Worm (Caenorhabditis elegans) whole organism, L4 larva: ENCODE results near the gene C47G2.3.

Experiments used
- F10B5.3 ChIP-seq: sonication (generic microtip); optimal IDR thresholded peaks from 2 replicates; lab custom pipeline; 2016; ENCODE audit warnings: mild to moderate bottlenecking, missing genetic modification characterization, missing compliant biosample characterization
- T26A8.4 ChIP-seq: fragments of 200-800 bp; sonication (Bioruptor generic); IDR thresholded peaks from 2 replicates; pipeline ENCODE4 v1.3.6; 2022; ENCODE audit warnings: missing genetic modification characterization, missing compliant biosample characterization
- Y48G9A.11 ChIP-seq: fragments of 200-800 bp; sonication (Bioruptor generic); IDR thresholded peaks from 2 replicates; pipeline ENCODE4 v1.3.6; 2022; ENCODE audit warnings: missing genetic modification reagents, missing genetic modification characterization, missing compliant biosample characterization
- ZK546.5 ChIP-seq, 2 experiments: sonication (generic microtip); optimal IDR thresholded peaks; 2 replicates each; lab custom pipeline; 2017; ENCODE audit warnings: missing biosample characterization in 2 of 2, missing genetic modification characterization in 2 of 2
- aha-1 ChIP-seq: fragments of 150-350 bp; peaks from one replicate; lab custom pipeline; 2014; ENCODE audit warnings: missing biosample characterization, missing genetic modification characterization
- ama-1 ChIP-seq: fragments of 150-350 bp; optimal IDR thresholded peaks from 2 replicates; lab custom pipeline; 2014; ENCODE audit warnings: inconsistent platforms, mixed read lengths
- ceh-32 ChIP-seq: sonication (generic microtip); optimal IDR thresholded peaks from 2 replicates; lab custom pipeline; 2016; ENCODE audit warnings: mild to moderate bottlenecking, missing genetic modification characterization, missing compliant biosample characterization; ENCODE audit not compliant: poor library complexity
- ceh-82 ChIP-seq: sonication (generic microtip); optimal IDR thresholded peaks from 2 replicates; lab custom pipeline; 2017; ENCODE audit warnings: missing biosample characterization, missing genetic modification characterization
- ces-1 ChIP-seq: fragments of 150-350 bp; sonication (generic microtip); optimal IDR thresholded peaks from 4 replicates; lab custom pipeline; 2014; ENCODE audit warnings: missing biosample characterization, missing genetic modification reagents, missing genetic modification characterization
- cey-2 ChIP-seq: sonication (generic microtip); optimal IDR thresholded peaks from 3 replicates; lab custom pipeline; 2017; ENCODE audit warnings: missing genetic modification characterization, mild to moderate bottlenecking, missing compliant biosample characterization, antibody characterized with exemption, borderline replicate concordance; ENCODE audit not compliant: insufficient read depth
- ctbp-1 ChIP-seq: fragments of 200-800 bp; sonication (Bioruptor generic); IDR thresholded peaks from 2 replicates; pipeline ENCODE4 v1.3.6; 2022; ENCODE audit warnings: missing genetic modification reagents, missing genetic modification characterization, missing compliant biosample characterization
- dmd-6 ChIP-seq: fragments of 200-800 bp; sonication (Bioruptor generic); IDR thresholded peaks from 2 replicates; pipeline ENCODE4 v1.3.6; 2022; ENCODE audit warnings: missing genetic modification reagents, missing genetic modification characterization, missing compliant biosample characterization
- egl-27 ChIP-seq: sonication (generic microtip); optimal IDR thresholded peaks from 3 replicates; lab custom pipeline; 2017; ENCODE audit warnings: missing biosample characterization, missing genetic modification reagents, missing genetic modification characterization
- fkh-10 ChIP-seq: fragments of 150-350 bp; optimal IDR thresholded peaks from 2 replicates; lab custom pipeline; 2014; ENCODE audit warnings: missing biosample characterization, missing genetic modification reagents, missing genetic modification characterization
- gei-8 ChIP-seq: fragments of 200-800 bp; sonication (Bioruptor generic); optimal IDR thresholded peaks from 2 replicates; lab custom pipeline; 2018; ENCODE audit warnings: mild to moderate bottlenecking, missing genetic modification characterization, missing compliant biosample characterization
- hif-1 ChIP-seq, 2 experiments: sonication (generic microtip); optimal IDR thresholded peaks; 2 replicates each; lab custom pipeline; 2016 to 2017; ENCODE audit warnings: missing compliant biosample characterization in 2 of 2, missing genetic modification characterization in 2 of 2, missing genetic modification reagents in 2 of 2, missing genotype in 2 of 2, mild to moderate bottlenecking in 1 of 2
- hlh-30 ChIP-seq: sonication (generic microtip); optimal IDR thresholded peaks from 2 replicates; lab custom pipeline; 2017; ENCODE audit warnings: antibody characterized with exemption, mild to moderate bottlenecking, missing genetic modification characterization, missing compliant biosample characterization; ENCODE audit not compliant: insufficient read depth
- lin-13 ChIP-seq: fragments of 150-350 bp; optimal IDR thresholded peaks from 2 replicates; lab custom pipeline; 2014; ENCODE audit warnings: missing biosample characterization, missing genetic modification reagents, missing genetic modification characterization
- lin-29 ChIP-seq: fragments of 200-800 bp; sonication (Bioruptor generic); IDR thresholded peaks from 2 replicates; pipeline ENCODE4 v1.3.6; 2022; ENCODE audit warnings: missing genetic modification reagents, missing genetic modification characterization, missing compliant biosample characterization
- lin-39 ChIP-seq: fragments of 150-350 bp; optimal IDR thresholded peaks from 2 replicates; lab custom pipeline; 2014; ENCODE audit warnings: missing biosample characterization, missing genetic modification reagents, missing genetic modification characterization
- lir-3 ChIP-seq: sonication (generic microtip); optimal IDR thresholded peaks from 2 replicates; lab custom pipeline; 2016; ENCODE audit warnings: mild to moderate bottlenecking, missing genetic modification characterization, missing compliant biosample characterization
- lsy-2 ChIP-seq, 2 experiments: fragments of 150-350 bp in 1 of 2; sonication (generic microtip) in 1 of 2; optimal IDR thresholded peaks; 2 replicates each; lab custom pipeline; 2014 to 2017; ENCODE audit warnings: missing biosample characterization in 2 of 2, missing genetic modification characterization in 2 of 2
- madf-5 ChIP-seq, 2 experiments: fragments of 200-800 bp; sonication (Bioruptor generic); IDR thresholded peaks; 2 replicates each; pipeline ENCODE4 v1.3.6; 2022; ENCODE audit warnings: missing compliant biosample characterization in 2 of 2, missing genetic modification characterization in 2 of 2
- madf-9 ChIP-seq: fragments of 200-800 bp; sonication (Bioruptor generic); conservative IDR thresholded peaks from 2 replicates; pipeline ENCODE4 v1.3.6; 2022; ENCODE audit warnings: missing genetic modification reagents, missing genetic modification characterization, missing compliant biosample characterization
- mdl-1 ChIP-seq, 2 experiments: fragments of 150-350 bp in 1 of 2; sonication (generic microtip) in 1 of 2; optimal IDR thresholded peaks; 2 replicates each; lab custom pipeline; 2014 to 2017; ENCODE audit warnings: missing biosample characterization in 2 of 2, missing genetic modification characterization in 2 of 2
- mdt-29 ChIP-seq: fragments of 200-800 bp; sonication (Bioruptor generic); IDR thresholded peaks from 2 replicates; pipeline ENCODE4 v1.3.6; 2022; ENCODE audit warnings: missing genetic modification reagents, missing genetic modification characterization, missing compliant biosample characterization
- mxl-3 ChIP-seq: fragments of 200-800 bp; sonication (Bioruptor generic); optimal IDR thresholded peaks from 2 replicates; lab custom pipeline; 2018; ENCODE audit warnings: mild to moderate bottlenecking, missing genetic modification characterization, missing compliant biosample characterization
- nhr-111 ChIP-seq: fragments of 200-800 bp; sonication (Bioruptor generic); optimal IDR thresholded peaks from 2 replicates; lab custom pipeline; 2018; ENCODE audit warnings: mild to moderate bottlenecking, missing genetic modification characterization, missing compliant biosample characterization
- nhr-237 ChIP-seq: sonication (generic microtip); optimal IDR thresholded peaks from 2 replicates; lab custom pipeline; 2017; ENCODE audit warnings: missing biosample characterization, missing genetic modification characterization
- nhr-41 ChIP-seq: fragments of 200-800 bp; sonication (Bioruptor generic); IDR thresholded peaks from 2 replicates; pipeline ENCODE4 v1.3.6; 2022; ENCODE audit warnings: missing genetic modification reagents, missing genetic modification characterization, missing compliant biosample characterization
- nhr-42 ChIP-seq: fragments of 200-800 bp; sonication (Bioruptor generic); IDR thresholded peaks from 2 replicates; pipeline ENCODE4 v1.3.6; 2022; ENCODE audit warnings: missing genetic modification characterization, missing compliant biosample characterization
- nhr-76 ChIP-seq: fragments of 150-350 bp; optimal IDR thresholded peaks from 2 replicates; lab custom pipeline; 2014; ENCODE audit warnings: missing biosample characterization, missing genetic modification characterization
- pha-4 ChIP-seq, 2 experiments: fragments of 150-350 bp in 1 of 2; fragments of 200-800 bp in 1 of 2; sonication (Bioruptor generic) in 1 of 2; IDR thresholded peaks in 1 of 2; optimal IDR thresholded peaks in 1 of 2; 2 replicates each; pipeline versions ENCODE4 v1.3.6 to Lab custom; 2014 to 2022; ENCODE audit warnings: missing genetic modification characterization in 2 of 2, missing genetic modification reagents in 2 of 2, missing biosample characterization in 1 of 2, missing compliant biosample characterization in 1 of 2
- php-3 ChIP-seq: fragments of 200-800 bp; sonication (Bioruptor generic); IDR thresholded peaks from 2 replicates; pipeline ENCODE4 v1.3.6; 2022; ENCODE audit warnings: missing genetic modification reagents, missing genetic modification characterization, missing compliant biosample characterization
- rbr-2 ChIP-seq: sonication (generic microtip); optimal IDR thresholded peaks from 2 replicates; lab custom pipeline; 2016; ENCODE audit warnings: missing genotype, missing genetic modification characterization, missing compliant biosample characterization
- saeg-2 ChIP-seq: fragments of 200-800 bp; sonication (Bioruptor generic); IDR thresholded peaks from 2 replicates; pipeline ENCODE4 v1.3.6; 2022; ENCODE audit warnings: missing genetic modification reagents, missing genetic modification characterization, missing compliant biosample characterization
- set-16 ChIP-seq: fragments of 200-800 bp; sonication (Bioruptor generic); IDR thresholded peaks from 2 replicates; pipeline ENCODE4 v1.3.6; 2022; ENCODE audit warnings: missing genetic modification reagents, missing genetic modification characterization, missing compliant biosample characterization
- skn-1 ChIP-seq: fragments of 150-350 bp; optimal IDR thresholded peaks from 2 replicates; lab custom pipeline; 2014; ENCODE audit warnings: missing biosample characterization, missing genetic modification characterization
- snpc-4 ChIP-seq: fragments of 150-350 bp; optimal IDR thresholded peaks from 2 replicates; lab custom pipeline; 2014; ENCODE audit warnings: missing biosample characterization, missing genetic modification characterization
- unc-130 ChIP-seq: sonication (generic microtip); optimal IDR thresholded peaks from 2 replicates; lab custom pipeline; 2016; ENCODE audit warnings: missing genetic modification reagents, missing genetic modification characterization, missing compliant biosample characterization
- unc-62 ChIP-seq, 3 experiments: fragments of 150-350 bp in 1 of 3; sonication (generic microtip); optimal IDR thresholded peaks in 2 of 3; peaks in 1 of 3; 1 replicate in 1 of 3; 2 replicates in 2 of 3; lab custom pipeline; 2014 to 2017; ENCODE audit warnings: missing biosample characterization in 3 of 3, missing genetic modification characterization in 3 of 3, missing genetic modification reagents in 3 of 3, missing genotype in 1 of 3
- ztf-11 ChIP-seq: fragments of 150-350 bp; optimal IDR thresholded peaks from 2 replicates; lab custom pipeline; 2014; ENCODE audit warnings: missing biosample characterization, missing genetic modification characterization

Gene C47G2.3

DNA sequence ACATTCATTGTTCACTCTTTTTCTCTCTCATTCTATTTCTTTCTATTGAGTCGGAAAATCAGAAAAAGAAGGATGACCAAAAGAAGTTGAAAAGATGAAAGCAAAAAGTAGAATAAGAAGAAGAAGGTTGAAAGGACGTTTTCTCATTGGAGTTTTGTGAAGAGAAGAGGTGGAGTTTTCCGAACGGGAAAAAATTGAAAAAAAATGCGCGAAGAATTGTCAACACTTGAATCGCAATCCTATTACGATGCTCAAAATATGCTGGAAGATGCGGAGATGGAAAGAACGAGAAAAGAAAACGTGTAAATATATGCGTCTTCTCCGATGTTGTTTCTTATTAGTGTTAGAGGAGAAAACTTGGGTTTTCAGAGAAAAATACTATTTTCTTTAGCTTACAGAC lies 43.4 kb upstream of the C47G2.3 start:
- TF ChIP-seq lin-13 (GFP tag; lab: Kevin White, UChicago) (no peak), fkh-10 (GFP tag; lab: Kevin White, UChicago) (peak; percentile 90), ztf-11 (tag; lab: Kevin White, UChicago) (no peak), lsy-2 (tag; optimal IDR thresholded peaks at IDR 0.05; lab: Kevin White, UChicago) (no peak), lin-29 (GFP tag; lab: Robert Waterston, UW) (no peak), saeg-2 (no peak), dmd-6 (GFP tag; lab: Robert Waterston, UW) (no peak), ces-1 (GFP tag; lab: Kevin White, UChicago) (peak; percentile 17), ZK546.5 (tag; optimal IDR thresholded peaks at IDR 0.05; lab: Kevin White, UChicago) (no peak), lin-39 (tag; lab: Kevin White, UChicago) (no peak), ceh-32 (tag; lab: Kevin White, UChicago) (no peak), unc-130 (GFP tag; lab: Kevin White, UChicago) (no peak), nhr-237 (tag; lab: Kevin White, UChicago) (no peak), nhr-42 (no peak), set-16 (GFP tag; lab: Robert Waterston, UW) (no peak), nhr-41 (GFP tag; lab: Robert Waterston, UW) (no peak), pha-4 (GFP tag; IDR thresholded peaks at IDR 0.05; lab: Robert Waterston, UW) (no peak), pha-4 (tag; optimal IDR thresholded peaks at IDR 0.05; lab: Kevin White, UChicago) (no peak)

ce11 chrII:11329021-11329479 lies 39.1 kb upstream of the C47G2.3 start, which contains the start of gene tag-180:
tag-180 (minus strand) TSS chrII:11329429.
- TF ChIP-seq set-16 (GFP tag; lab: Robert Waterston, UW), result peak; percentile 17; the same call in 1 of the 2 replicates
- TF ChIP-seq lir-3, result no peak
- TF ChIP-seq mdl-1 (tag; optimal IDR thresholded peaks at IDR 0.05; lab: Kevin White, UChicago), result no peak
- TF ChIP-seq mxl-3, result no peak
- TF ChIP-seq T26A8.4 (GFP tag; lab: Robert Waterston, UW), result no peak
- no peak for TF ChIP-seq madf-9 (GFP tag; lab: Robert Waterston, UW)
- TF ChIP-seq hlh-30, result peak; percentile 4
- peak in 1 of 2 experiments; percentile 53 for TF ChIP-seq unc-62 (GFP tag; optimal IDR thresholded peaks at IDR 0.05 in 1 of 2; lab: Kevin White, UChicago)
- no peak for TF ChIP-seq unc-62 (tag; optimal IDR thresholded peaks at IDR 0.05; lab: Kevin White, UChicago)
- TF ChIP-seq ctbp-1 (GFP tag; lab: Robert Waterston, UW), result 0 out of 2 replicates have a peak, but pooled peaks have one; percentile 16
- no peak for TF ChIP-seq madf-5 (GFP tag; IDR thresholded peaks at IDR 0.05; lab: Robert Waterston, UW)
- TF ChIP-seq rbr-2 (tag; lab: Kevin White, UChicago), result peak; percentile 16
- no peak for TF ChIP-seq pha-4 (GFP tag; IDR thresholded peaks at IDR 0.05; lab: Robert Waterston, UW)
- TF ChIP-seq pha-4 (tag; optimal IDR thresholded peaks at IDR 0.05; lab: Kevin White, UChicago), result no peak

DNA sequence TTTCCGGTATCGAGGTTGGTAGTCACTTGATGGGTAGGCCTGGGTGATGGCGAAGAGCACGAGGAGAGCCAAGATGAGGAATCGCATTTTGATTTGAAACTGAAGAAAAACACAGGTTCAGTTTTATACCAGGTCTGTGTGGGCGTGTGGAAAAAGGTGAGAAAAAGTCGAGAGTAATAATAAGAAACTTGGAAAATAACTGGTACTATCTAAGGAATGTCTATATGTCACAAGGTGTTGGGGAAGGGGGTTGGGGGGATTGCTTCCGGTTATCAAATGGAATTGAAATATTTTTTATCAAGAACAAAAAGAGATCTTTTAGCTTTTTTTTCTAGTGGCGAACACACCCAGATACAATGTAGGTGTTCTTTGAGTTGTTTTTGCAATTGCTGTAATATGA lies 29.6 kb upstream of the C47G2.3 start, which contains the start of gene nlp-51:
Gene nlp-51, minus strand, starts transcription at position 101 of the 400 bp plus-strand sequence.
- TF ChIP-seq snpc-4 (tag; lab: Kevin White, UChicago) (no peak), aha-1 (tag; lab: Kevin White, UChicago) (peak; percentile 56)

DNA sequence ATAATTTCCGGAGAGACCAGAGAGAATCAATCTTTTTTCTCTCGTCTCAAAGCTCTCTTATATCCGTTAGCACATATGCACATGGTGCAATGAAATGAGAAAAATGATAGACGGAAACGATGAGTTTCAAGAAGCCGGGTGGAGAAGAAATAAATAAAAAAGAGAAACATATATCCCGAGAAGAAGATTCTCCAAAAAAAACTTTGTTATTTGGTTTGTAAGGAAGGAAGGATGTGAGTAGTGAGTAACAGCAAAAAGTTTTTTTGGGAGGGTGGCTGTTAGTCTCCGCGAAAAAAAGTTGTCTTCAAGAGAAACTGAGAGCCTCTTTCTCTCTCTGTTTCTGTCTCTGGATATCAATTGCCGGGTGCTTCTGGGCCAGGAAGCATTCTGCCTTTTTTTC lies 26.7 kb upstream of the C47G2.3 start:
- TF ChIP-seq php-3 (GFP tag; lab: Robert Waterston, UW), result no peak

- TF ChIP-seq cey-2 (no peak), hif-1 (tag; optimal IDR thresholded peaks at IDR 0.05; lab: Kevin White, UChicago) (no peak), F10B5.3 (tag; lab: Kevin White, UChicago) (no peak), ctbp-1 (GFP tag; lab: Robert Waterston, UW) (no peak), mdt-29 (GFP tag; lab: Robert Waterston, UW) (no peak), fkh-10 (GFP tag; lab: Kevin White, UChicago) (no peak), skn-1 (tag; lab: Kevin White, UChicago) (no peak), T26A8.4 (GFP tag; lab: Robert Waterston, UW) (no peak), nhr-76 (no peak), ceh-82 (tag; lab: Kevin White, UChicago) (no peak), nhr-111 (no peak), Y48G9A.11 (GFP tag; lab: Robert Waterston, UW) (no peak), ama-1 (lab: Kevin White, UChicago) (no peak), set-16 (GFP tag; lab: Robert Waterston, UW) (no peak), gei-8 (GFP tag; lab: Kevin White, UChicago) (no peak), egl-27 (tag; lab: Kevin White, UChicago) (no peak)
These were observed 24.2 kb upstream of the C47G2.3 start, which contains the start of gene T24F1.4 for ce11 chrII:11314165-11314564. T24F1.4 (minus strand) TSS chrII:11314265.
